Worm (Caenorhabditis elegans) whole organism, mixed stage, embryonic: ENCODE measurements around the gene ubxn-4.
A peak's percentile ranks its signal among the peaks of the same experiment; 100 is the strongest.

Experiments
- M03D4.4 ChIP-seq: sonication (generic microtip); optimal IDR thresholded peaks from 2 replicates; lab custom pipeline; 2017; ENCODE audit warnings: mild to moderate bottlenecking, missing genetic modification characterization, missing compliant biosample characterization
- bed-3 ChIP-seq: fragments of 200-800 bp; sonication (Bioruptor generic); optimal IDR thresholded peaks from 3 replicates; lab custom pipeline; 2018; ENCODE audit warnings: mild to moderate bottlenecking, missing genetic modification characterization, moderate library complexity, missing compliant biosample characterization
- ceh-83 ChIP-seq: fragments of 200-800 bp; sonication (Bioruptor generic); optimal IDR thresholded peaks from 2 replicates; lab custom pipeline; 2018; ENCODE audit warnings: mild to moderate bottlenecking, missing genetic modification characterization, missing compliant biosample characterization
- ces-1 ChIP-seq: fragments of 150-350 bp; optimal IDR thresholded peaks from 2 replicates; lab custom pipeline; 2014; ENCODE audit warnings: missing biosample characterization, missing genetic modification reagents, missing genetic modification characterization
- cnd-1 ChIP-seq: fragments of 200-800 bp; sonication (Bioruptor generic); optimal IDR thresholded peaks from 2 replicates; lab custom pipeline; 2018; ENCODE audit warnings: mild to moderate bottlenecking, missing genetic modification characterization, missing compliant biosample characterization
- drap-1 ChIP-seq: fragments of 200-800 bp; sonication (Bioruptor generic); optimal IDR thresholded peaks from 3 replicates; lab custom pipeline; 2018; ENCODE audit warnings: mild to moderate bottlenecking, missing genetic modification characterization, missing compliant biosample characterization
- elt-1 ChIP-seq: sonication (generic microtip); optimal IDR thresholded peaks from 2 replicates; lab custom pipeline; 2017; ENCODE audit warnings: missing genetic modification characterization, mild to moderate bottlenecking, missing compliant biosample characterization, antibody characterized with exemption, moderate library complexity, borderline replicate concordance; ENCODE audit not compliant: insufficient read depth
- elt-3 ChIP-seq: fragments of 150-350 bp; optimal IDR thresholded peaks from 2 replicates; lab custom pipeline; 2014; ENCODE audit warnings: missing biosample characterization, missing genetic modification characterization
- flh-1 ChIP-seq: fragments of 200-800 bp; sonication (Bioruptor generic); optimal IDR thresholded peaks from 2 replicates; lab custom pipeline; 2018; ENCODE audit warnings: mild to moderate bottlenecking, missing genetic modification characterization, moderate library complexity, missing compliant biosample characterization
- ham-2 ChIP-seq: fragments of 200-800 bp; sonication (Bioruptor generic); optimal IDR thresholded peaks from 2 replicates; lab custom pipeline; 2018; ENCODE audit warnings: mild to moderate bottlenecking, missing genetic modification characterization, missing compliant biosample characterization
- hlh-1 ChIP-seq: fragments of 150-350 bp; optimal IDR thresholded peaks from 2 replicates; lab custom pipeline; 2014; ENCODE audit warnings: missing biosample characterization, missing genetic modification reagents, missing genetic modification characterization
- lin-13 ChIP-seq: fragments of 150-350 bp; optimal IDR thresholded peaks from 2 replicates; lab custom pipeline; 2014; ENCODE audit warnings: missing biosample characterization, missing genetic modification characterization
- lin-32 ChIP-seq: fragments of 200-800 bp; sonication (Bioruptor generic); optimal IDR thresholded peaks from 2 replicates; lab custom pipeline; 2018; ENCODE audit warnings: mild to moderate bottlenecking, missing genetic modification characterization, missing compliant biosample characterization
- lsy-2 ChIP-seq: fragments of 150-350 bp; optimal IDR thresholded peaks from 2 replicates; lab custom pipeline; 2014; ENCODE audit warnings: missing biosample characterization, missing genetic modification characterization
- mab-5 ChIP-seq: fragments of 150-350 bp; optimal IDR thresholded peaks from 2 replicates; lab custom pipeline; 2014; ENCODE audit warnings: missing biosample characterization, missing genetic modification characterization
- mep-1 ChIP-seq: fragments of 150-350 bp; optimal IDR thresholded peaks from 2 replicates; lab custom pipeline; 2017; ENCODE audit warnings: missing biosample characterization, missing genetic modification reagents, missing genetic modification characterization, inconsistent platforms
- mls-2 ChIP-seq: sonication (generic microtip); optimal IDR thresholded peaks from 2 replicates; lab custom pipeline; 2016; ENCODE audit warnings: mild to moderate bottlenecking, missing genetic modification characterization, moderate library complexity, missing compliant biosample characterization
- nhr-12 ChIP-seq: fragments of 150-350 bp; optimal IDR thresholded peaks from 2 replicates; lab custom pipeline; 2014; ENCODE audit warnings: missing biosample characterization, missing genetic modification characterization
- nhr-2 ChIP-seq: fragments of 150-350 bp; optimal IDR thresholded peaks from 2 replicates; lab custom pipeline; 2014; ENCODE audit warnings: missing biosample characterization, missing genetic modification characterization
- nhr-28 ChIP-seq: fragments of 150-350 bp; optimal IDR thresholded peaks from 2 replicates; lab custom pipeline; 2014; ENCODE audit warnings: missing biosample characterization, missing genetic modification characterization
- nhr-76 ChIP-seq: sonication (generic microtip); optimal IDR thresholded peaks from 2 replicates; lab custom pipeline; 2017; ENCODE audit warnings: missing biosample characterization, missing genetic modification characterization
- pha-4 ChIP-seq: fragments of 150-350 bp; optimal IDR thresholded peaks from 2 replicates; lab custom pipeline; 2018; ENCODE audit warnings: missing biosample characterization, missing genetic modification reagents, missing genetic modification characterization
- sem-2 ChIP-seq: fragments of 200-800 bp; sonication (Bioruptor generic); optimal IDR thresholded peaks from 2 replicates; lab custom pipeline; 2018; ENCODE audit warnings: mild to moderate bottlenecking, missing genetic modification characterization, missing compliant biosample characterization
- snpc-4 ChIP-seq: fragments of 150-350 bp; optimal IDR thresholded peaks from 2 replicates; lab custom pipeline; 2014; ENCODE audit warnings: missing biosample characterization, missing genetic modification characterization
- sptf-1 ChIP-seq: sonication (generic microtip); optimal IDR thresholded peaks from 2 replicates; lab custom pipeline; 2017; ENCODE audit warnings: mild to moderate bottlenecking, missing genetic modification characterization, moderate library complexity, missing compliant biosample characterization
- tbx-8 ChIP-seq: fragments of 200-800 bp; sonication (Bioruptor generic); optimal IDR thresholded peaks from 2 replicates; lab custom pipeline; 2018; ENCODE audit warnings: mild to moderate bottlenecking, missing genetic modification characterization, moderate library complexity, missing compliant biosample characterization
- unc-120 ChIP-seq: sonication (generic microtip); optimal IDR thresholded peaks from 2 replicates; lab custom pipeline; 2017; ENCODE audit warnings: missing genetic modification characterization, missing compliant biosample characterization; ENCODE audit not compliant: poor library complexity, severe bottlenecking
- unc-39 ChIP-seq: fragments of 150-350 bp; optimal IDR thresholded peaks from 2 replicates; lab custom pipeline; 2014; ENCODE audit warnings: missing biosample characterization, missing genetic modification characterization
- unc-62 ChIP-seq: fragments of 150-350 bp; optimal IDR thresholded peaks from 2 replicates; lab custom pipeline; 2014; ENCODE audit warnings: missing biosample characterization, missing genetic modification reagents, missing genetic modification characterization
- ztf-11 ChIP-seq: fragments of 150-350 bp; optimal IDR thresholded peaks from 2 replicates; lab custom pipeline; 2014; ENCODE audit warnings: missing biosample characterization, missing genetic modification characterization

Gene ubxn-4

ce11 chrIII:8446534-8446933 lies 41.2 kb upstream of the ubxn-4 start, which contains the start of gene hsp-110:
hsp-110 (minus strand) TSS chrIII:8446909.
- TF ChIP-seq sptf-1 (tag; lab: Kevin White, UChicago) (no peak), hlh-1 (tag; lab: Kevin White, UChicago) (no peak), ces-1 (no peak), nhr-2 (tag; lab: Kevin White, UChicago) (no peak), sem-2 (GFP tag; lab: Kevin White, UChicago) (no peak), cnd-1 (tag; lab: Kevin White, UChicago) (no peak), nhr-12 (tag; lab: Kevin White, UChicago) (no peak), lsy-2 (no peak), ham-2 (GFP tag; lab: Kevin White, UChicago) (no peak), drap-1 (GFP tag; lab: Kevin White, UChicago) (no peak), mls-2 (no peak), ceh-83 (GFP tag; lab: Kevin White, UChicago) (no peak), snpc-4 (no peak), mep-1 (no peak), unc-120 (tag; lab: Kevin White, UChicago) (no peak), tbx-8 (GFP tag; lab: Kevin White, UChicago) (no peak), mab-5 (tag; lab: Kevin White, UChicago) (no peak), ztf-11 (tag; lab: Kevin White, UChicago) (no peak)

- TF ChIP-seq mls-2 (no peak), cnd-1 (tag; lab: Kevin White, UChicago) (no peak), lin-32 (GFP tag; lab: Kevin White, UChicago) (no peak), elt-1 (tag; lab: Kevin White, UChicago) (no peak), ztf-11 (tag; lab: Kevin White, UChicago) (no peak), lin-13 (tag; lab: Kevin White, UChicago) (no peak), unc-62 (GFP tag; lab: Kevin White, UChicago) (no peak), mab-5 (tag; lab: Kevin White, UChicago) (no peak), unc-39 (tag; lab: Kevin White, UChicago) (no peak), mep-1 (no peak), ceh-83 (GFP tag; lab: Kevin White, UChicago) (no peak), ham-2 (GFP tag; lab: Kevin White, UChicago) (no peak), sptf-1 (tag; lab: Kevin White, UChicago) (no peak), nhr-28 (tag; lab: Kevin White, UChicago) (no peak), ces-1 (no peak), flh-1 (GFP tag; lab: Kevin White, UChicago) (no peak), snpc-4 (no peak), nhr-76 (tag; lab: Kevin White, UChicago) (no peak), sem-2 (GFP tag; lab: Kevin White, UChicago) (no peak)
Measured at ce11 chrIII:8446061-8446460, 40.7 kb upstream of the ubxn-4 start.

ce11 chrIII:8444433-8445090 lies 39.2 kb upstream of the ubxn-4 start:
- TF ChIP-seq bed-3 (GFP tag; lab: Kevin White, UChicago) (no peak), ces-1 (no peak), pha-4 (tag; lab: Kevin White, UChicago) (no peak), elt-3 (tag; lab: Kevin White, UChicago) (no peak), nhr-76 (tag; lab: Kevin White, UChicago) (no peak), tbx-8 (GFP tag; lab: Kevin White, UChicago) (no peak), mep-1 (no peak), lsy-2 (no peak), nhr-12 (tag; lab: Kevin White, UChicago) (no peak), elt-1 (tag; lab: Kevin White, UChicago) (no peak), nhr-28 (tag; lab: Kevin White, UChicago) (no peak), M03D4.4 (no peak), lin-32 (GFP tag; lab: Kevin White, UChicago) (no peak), snpc-4 (no peak), unc-62 (GFP tag; lab: Kevin White, UChicago) (no peak)

- TF ChIP-seq mls-2: no peak
- no peak for TF ChIP-seq ham-2 (GFP tag; lab: Kevin White, UChicago)
- no peak for TF ChIP-seq ceh-83 (GFP tag; lab: Kevin White, UChicago)
- peak; percentile 12 for TF ChIP-seq lsy-2
Measured at ce11 chrIII:8443557-8444131, 38.3 kb upstream of the ubxn-4 start, which contains the start of gene ufbp-1. ufbp-1 (minus strand) TSS chrIII:8443607.
